Fruit fly (Drosophila melanogaster) whole organism, embryonic: ENCODE data around the gene CG10211.
A peak's percentile ranks its signal among the peaks of the same experiment; 100 is the strongest.

Experiments
- Blimp-1 ChIP-seq: fragments of 200-800 bp; sonication (Bioruptor generic); optimal IDR thresholded peaks from 3 replicates; lab custom pipeline; 2018; ENCODE audit warnings: missing biosample characterization, missing genetic modification characterization, mild to moderate bottlenecking, moderate library complexity, missing genetic modification reagents
- CG10321 ChIP-seq: fragments of 200-800 bp; sonication (Bioruptor generic); IDR thresholded peaks from 2 replicates; pipeline ENCODE4 v1.3.6; 2022; ENCODE audit warnings: missing biosample characterization, missing genetic modification characterization
- CG10565 ChIP-seq: fragments of 200-800 bp; sonication (Bioruptor generic); optimal IDR thresholded peaks from 3 replicates; lab custom pipeline; 2016; ENCODE audit warnings: missing biosample characterization, mild to moderate bottlenecking, missing genetic modification characterization
- CG11085 ChIP-seq: fragments of 200-800 bp; sonication (Bioruptor generic); IDR thresholded peaks from 2 replicates; pipeline ENCODE4 v1.3.6; 2022; ENCODE audit warnings: missing biosample characterization, missing genetic modification characterization
- CG12155 ChIP-seq: fragments of 200-800 bp; sonication (Bioruptor generic); optimal IDR thresholded peaks from 3 replicates; lab custom pipeline; 2016; ENCODE audit warnings: missing biosample characterization, missing genetic modification characterization
- CG1233 ChIP-seq: fragments of 200-800 bp; sonication (Bioruptor generic); optimal IDR thresholded peaks from 4 replicates; lab custom pipeline; 2018; ENCODE audit warnings: missing biosample characterization, mild to moderate bottlenecking, missing genetic modification characterization
- CG14014 ChIP-seq: fragments of 200-800 bp; sonication (Bioruptor generic); IDR thresholded peaks from 2 replicates; pipeline ENCODE4 v1.3.6; 2022; ENCODE audit warnings: missing biosample characterization, missing genetic modification characterization
- CG1529 ChIP-seq: fragments of 200-800 bp; sonication (Bioruptor generic); optimal IDR thresholded peaks from 3 replicates; lab custom pipeline; 2018; ENCODE audit warnings: missing biosample characterization, missing genetic modification characterization
- CG17912 ChIP-seq: fragments of 200-800 bp; sonication (Bioruptor generic); optimal IDR thresholded peaks from 2 replicates; lab custom pipeline; 2018; ENCODE audit warnings: missing biosample characterization, mild to moderate bottlenecking, missing genetic modification characterization
- CG18476 ChIP-seq: fragments of 200-800 bp; sonication (Bioruptor generic); optimal IDR thresholded peaks from 2 replicates; lab custom pipeline; 2016; ENCODE audit warnings: missing biosample characterization, mild to moderate bottlenecking, missing genetic modification characterization
- CG2678 ChIP-seq: fragments of 200-800 bp; sonication (Bioruptor generic); optimal IDR thresholded peaks from 3 replicates; lab custom pipeline; 2019; ENCODE audit warnings: missing biosample characterization, mild to moderate bottlenecking, missing genetic modification characterization, moderate library complexity
- CG30403 ChIP-seq: fragments of 200-800 bp; sonication (Bioruptor generic); optimal IDR thresholded peaks from 3 replicates; lab custom pipeline; 2016; ENCODE audit warnings: missing biosample characterization, missing genetic modification characterization
- CG4730 ChIP-seq: fragments of 200-800 bp; sonication (Bioruptor generic); IDR thresholded peaks from 2 replicates; pipeline ENCODE4 v1.3.6; 2022; ENCODE audit warnings: missing biosample characterization, missing genetic modification characterization
- CG4820 ChIP-seq: fragments of 200-800 bp; sonication (Bioruptor generic); optimal IDR thresholded peaks from 3 replicates; lab custom pipeline; 2016; ENCODE audit warnings: missing biosample characterization, missing genetic modification characterization
- CG6854 ChIP-seq: fragments of 200-800 bp; sonication (Bioruptor generic); optimal IDR thresholded peaks from 3 replicates; lab custom pipeline; 2017; ENCODE audit warnings: missing biosample characterization, mild to moderate bottlenecking, missing genetic modification characterization
- CG8478 ChIP-seq: fragments of >200 bp; optimal IDR thresholded peaks from 2 replicates; lab custom pipeline; 2018
- CG8924 ChIP-seq: fragments of 200-800 bp; optimal IDR thresholded peaks from 3 replicates; lab custom pipeline; 2019; ENCODE audit warnings: missing biosample characterization, mild to moderate bottlenecking, missing genetic modification characterization, moderate library complexity
- Chrac-16 ChIP-seq: fragments of 200-800 bp; sonication (Bioruptor generic); optimal IDR thresholded peaks from 3 replicates; lab custom pipeline; 2016; ENCODE audit warnings: missing biosample characterization, missing genetic modification characterization
- CoRest ChIP-seq: fragments of 200-800 bp; sonication (Bioruptor generic); optimal IDR thresholded peaks from 3 replicates; lab custom pipeline; 2018; ENCODE audit warnings: missing biosample characterization, mild to moderate bottlenecking, missing genetic modification characterization, moderate library complexity
- GATAe ChIP-seq: fragments of 200-800 bp; sonication (Bioruptor generic); conservative IDR thresholded peaks from 2 replicates; pipeline ENCODE4 v1.3.6; 2022; ENCODE audit warnings: missing biosample characterization, missing genetic modification characterization
- Gug ChIP-seq: fragments of 200-800 bp; sonication (Bioruptor generic); IDR thresholded peaks from 4 replicates; pipeline ENCODE4 v1.3.6; 2022; ENCODE audit warnings: missing biosample characterization, missing genetic modification characterization
- HLH54F ChIP-seq: fragments of 200-800 bp; sonication (Bioruptor generic); optimal IDR thresholded peaks from 3 replicates; lab custom pipeline; 2016; ENCODE audit warnings: missing biosample characterization, missing genetic modification characterization
- Hr3 ChIP-seq: fragments of 200-800 bp; sonication (Bioruptor generic); optimal IDR thresholded peaks from 3 replicates; lab custom pipeline; 2016; ENCODE audit warnings: missing biosample characterization, missing genetic modification characterization
- Jarid2 ChIP-seq: fragments of 200-800 bp; sonication (Bioruptor generic); optimal IDR thresholded peaks from 3 replicates; lab custom pipeline; 2017; ENCODE audit warnings: mild to moderate bottlenecking, missing biosample characterization, missing genetic modification reagents, missing genetic modification characterization
- Lhr ChIP-seq: fragments of 200-800 bp; sonication (Bioruptor generic); optimal IDR thresholded peaks from 3 replicates; lab custom pipeline; 2017; ENCODE audit warnings: mild to moderate bottlenecking, missing biosample characterization, missing genetic modification reagents, missing genetic modification characterization
- Lim3 ChIP-seq: fragments of 200-800 bp; sonication (Bioruptor generic); IDR thresholded peaks from 2 replicates; pipeline ENCODE4 v1.3.6; 2022; ENCODE audit warnings: missing biosample characterization, missing genetic modification characterization
- Meics ChIP-seq: fragments of 200-800 bp; sonication (Bioruptor generic); optimal IDR thresholded peaks from 2 replicates; lab custom pipeline; 2017; ENCODE audit warnings: missing biosample characterization, mild to moderate bottlenecking, missing genetic modification characterization
- Myb ChIP-seq: fragments of 200-800 bp; sonication (Bioruptor generic); optimal IDR thresholded peaks from 2 replicates; lab custom pipeline; 2016; ENCODE audit warnings: missing biosample characterization, missing genetic modification characterization
- Nf-YA ChIP-seq: fragments of 200-800 bp; sonication (Bioruptor generic); IDR thresholded peaks from 2 replicates; pipeline ENCODE4 v1.3.6; 2022; ENCODE audit warnings: missing biosample characterization, missing genetic modification characterization
- Pdp1 ChIP-seq, 2 experiments: fragments of 200-800 bp; sonication (Bioruptor generic); optimal IDR thresholded peaks; 3 replicates each; lab custom pipeline; 2016; ENCODE audit warnings: missing biosample characterization in 2 of 2, missing genetic modification characterization in 2 of 2, mild to moderate bottlenecking in 1 of 2, moderate library complexity in 1 of 2
- Ptx1 ChIP-seq: fragments of 200-800 bp; sonication (Bioruptor generic); IDR thresholded peaks from 2 replicates; pipeline ENCODE4 v1.3.6; 2022; ENCODE audit warnings: missing biosample characterization, missing genetic modification characterization
- Sin3A ChIP-seq: fragments of >200 bp; optimal IDR thresholded peaks from 2 replicates; lab custom pipeline; 2018
- Xrp1 ChIP-seq: fragments of 200-800 bp; sonication (Bioruptor generic); IDR thresholded peaks from 2 replicates; pipeline ENCODE4 v1.3.6; 2022; ENCODE audit warnings: missing biosample characterization, missing genetic modification characterization
- YL-1 ChIP-seq: fragments of 200-800 bp; sonication (Bioruptor generic); optimal IDR thresholded peaks from 3 replicates; lab custom pipeline; 2017; ENCODE audit warnings: missing biosample characterization, mild to moderate bottlenecking, missing genetic modification characterization
- ase ChIP-seq: fragments of 200-800 bp; sonication (Bioruptor generic); IDR thresholded peaks from 3 replicates; pipeline ENCODE4 v1.3.6; 2022; ENCODE audit warnings: missing biosample characterization, missing genetic modification characterization
- btn ChIP-seq: fragments of 200-800 bp; sonication (Bioruptor generic); optimal IDR thresholded peaks from 2 replicates; lab custom pipeline; 2016; ENCODE audit warnings: missing biosample characterization, missing genetic modification characterization
- crc ChIP-seq: fragments of 200-800 bp; sonication (Bioruptor generic); optimal IDR thresholded peaks from 2 replicates; lab custom pipeline; 2016; ENCODE audit warnings: missing biosample characterization, missing genetic modification characterization
- crp ChIP-seq, 2 experiments: fragments of 200-800 bp; sonication (Bioruptor generic); optimal IDR thresholded peaks; 2 replicates in 1 of 2; 3 replicates in 1 of 2; lab custom pipeline; 2017; ENCODE audit warnings: missing biosample characterization in 2 of 2, missing genetic modification characterization in 2 of 2, mild to moderate bottlenecking in 1 of 2, moderate library complexity in 1 of 2
- danr ChIP-seq: fragments of 200-800 bp; sonication (Bioruptor generic); IDR thresholded peaks from 2 replicates; pipeline ENCODE4 v1.3.6; 2022; ENCODE audit warnings: missing biosample characterization, missing genetic modification characterization
- dpn ChIP-seq, 2 experiments: fragments of 200-800 bp; sonication (Bioruptor generic); optimal IDR thresholded peaks; 3 replicates each; lab custom pipeline; 2016; ENCODE audit warnings: missing biosample characterization in 2 of 2, missing genetic modification characterization in 2 of 2
- en ChIP-seq: fragments of 200-800 bp; sonication (Bioruptor generic); optimal IDR thresholded peaks from 2 replicates; lab custom pipeline; 2016; ENCODE audit warnings: missing biosample characterization, missing genetic modification characterization
- exex ChIP-seq: fragments of 200-800 bp; sonication (Bioruptor generic); optimal IDR thresholded peaks from 4 replicates; lab custom pipeline; 2018; ENCODE audit warnings: missing biosample characterization, mild to moderate bottlenecking, missing genetic modification characterization, moderate library complexity
- fu2 ChIP-seq: fragments of 200-800 bp; sonication (Bioruptor generic); optimal IDR thresholded peaks from 2 replicates; lab custom pipeline; 2016; ENCODE audit warnings: missing biosample characterization, missing genetic modification characterization
- gcm2 ChIP-seq: fragments of 200-800 bp; sonication (Bioruptor generic); optimal IDR thresholded peaks from 2 replicates; lab custom pipeline; 2016; ENCODE audit warnings: missing biosample characterization, missing genetic modification characterization
- grn ChIP-seq: fragments of 200-800 bp; sonication (Bioruptor generic); optimal IDR thresholded peaks from 3 replicates; lab custom pipeline; 2017; ENCODE audit warnings: missing biosample characterization, missing genetic modification characterization
- h ChIP-seq: fragments of >200 bp; optimal IDR thresholded peaks from 2 replicates; lab custom pipeline; 2017
- kah ChIP-seq: fragments of 200-800 bp; sonication (Bioruptor generic); optimal IDR thresholded peaks from 2 replicates; lab custom pipeline; 2018; ENCODE audit warnings: missing biosample characterization, mild to moderate bottlenecking, missing genetic modification characterization
- nom ChIP-seq: fragments of 200-800 bp; sonication (Bioruptor generic); optimal IDR thresholded peaks from 2 replicates; lab custom pipeline; 2017; ENCODE audit warnings: missing biosample characterization, missing genetic modification characterization, mild to moderate bottlenecking, moderate library complexity, missing genetic modification reagents
- repo ChIP-seq: fragments of 200-800 bp; sonication (Bioruptor generic); optimal IDR thresholded peaks from 2 replicates; lab custom pipeline; 2016; ENCODE audit warnings: missing biosample characterization, missing genetic modification characterization
- rib ChIP-seq: fragments of 200-800 bp; sonication (Bioruptor generic); IDR thresholded peaks from 2 replicates; pipeline ENCODE4 v1.3.6; 2022; ENCODE audit warnings: missing biosample characterization, missing genetic modification characterization
- sens ChIP-seq: fragments of 200-800 bp; sonication (Bioruptor generic); peaks from one replicate; lab custom pipeline; 2016; ENCODE audit warnings: missing biosample characterization, missing genetic modification characterization
- sima ChIP-seq: fragments of 200-800 bp; sonication (Bioruptor generic); optimal IDR thresholded peaks from 2 replicates; lab custom pipeline; 2016; ENCODE audit warnings: missing biosample characterization, missing genetic modification characterization
- zen2 ChIP-seq: fragments of 200-800 bp; sonication (Bioruptor generic); IDR thresholded peaks from 3 replicates; pipeline ENCODE4 v1.3.6; 2022; ENCODE audit warnings: missing biosample characterization, missing genetic modification characterization; ENCODE audit not compliant: partially characterized antibody

CG10211 gene

DNA sequence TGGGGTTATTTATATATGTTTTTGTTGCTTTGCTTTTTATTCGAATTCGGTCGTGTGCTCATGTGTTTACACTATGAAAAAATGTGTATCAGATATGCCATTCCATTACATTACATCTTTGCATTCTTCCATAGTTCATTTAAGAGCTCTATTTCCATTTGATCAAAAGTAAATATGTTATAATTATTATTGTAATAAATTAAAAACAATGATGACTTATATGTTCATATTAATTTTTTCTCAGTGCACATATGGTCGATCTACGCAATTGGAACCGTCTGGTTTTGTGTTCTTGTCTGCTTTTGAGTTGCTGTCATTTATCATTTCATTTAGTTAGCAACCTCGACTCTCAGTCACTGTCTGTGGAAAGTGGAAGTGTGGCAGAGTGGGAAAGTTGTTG, 39.8 kb upstream of the CG10211 start (continued):
- TF ChIP-seq Myb (GFP tag; lab: Kevin White, UChicago) (no peak), en (GFP tag; lab: Kevin White, UChicago) (no peak), Pdp1 (GFP tag; optimal IDR thresholded peaks at IDR 0.05; lab: Kevin White, UChicago) (peak in 1 of 2 experiments; percentile 46), CG8478 (lab: Kevin White, UChicago) (no peak), CG8924 (tag; lab: Kevin White, UChicago) (peak; percentile 95), CG1233 (peak; percentile 84), danr (GFP tag; lab: Robert Waterston, UW) (peak; percentile 81; the same call in 1 of the 2 replicates), crc (no peak), grn (GFP tag; lab: Kevin White, UChicago) (peak; percentile 37), Xrp1 (peak; percentile 98), Ptx1 (GFP tag; lab: Robert Waterston, UW) (peak; percentile 94), dpn (GFP tag; optimal IDR thresholded peaks at IDR 0.05; lab: Kevin White, UChicago) (peak; percentile 50 to 87), CG2678 (tag; lab: Kevin White, UChicago) (no peak), btn (no peak), CG11085 (GFP tag; lab: Robert Waterston, UW) (peak; percentile 82), HLH54F (peak; percentile 23), Lhr (peak; percentile 78), Chrac-16 (GFP tag; lab: Kevin White, UChicago) (peak; percentile 85), sens (GFP tag; lab: Kevin White, UChicago) (peak; percentile 96), CG10565 (peak; percentile 45), gcm2 (no peak), CG12155 (GFP tag; lab: Kevin White, UChicago) (peak; percentile 76), CoRest (peak; percentile 95), CG6854 (GFP tag; lab: Kevin White, UChicago) (peak; percentile 69), ase (GFP tag; lab: Robert Waterston, UW) (peak; percentile 90), Hr3 (GFP tag; lab: Kevin White, UChicago) (peak; percentile 89), YL-1 (GFP tag; lab: Kevin White, UChicago) (peak; percentile 56), GATAe (GFP tag; lab: Robert Waterston, UW) (peak; percentile 66), CG30403 (GFP tag; lab: Kevin White, UChicago) (peak; percentile 87), CG4730 (GFP tag; lab: Robert Waterston, UW) (peak; percentile 87), CG1529 (peak; percentile 83), Gug (GFP tag; lab: Robert Waterston, UW) (peak; percentile 80), CG4820 (peak; percentile 86), Lim3 (GFP tag; lab: Robert Waterston, UW) (no peak), Blimp-1 (GFP tag; lab: Kevin White, UChicago) (peak; percentile 96), repo (peak; percentile 49), nom (GFP tag; lab: Kevin White, UChicago) (peak; percentile 87), kah (GFP tag; lab: Kevin White, UChicago) (peak; percentile 74), Sin3A (lab: Kevin White, UChicago) (no peak), sima (GFP tag; lab: Kevin White, UChicago) (no peak), Meics (GFP tag; lab: Kevin White, UChicago) (peak; percentile 80), CG10321 (GFP tag; lab: Robert Waterston, UW) (no peak), CG14014 (GFP tag; lab: Robert Waterston, UW) (peak; percentile 89), crp (GFP tag; optimal IDR thresholded peaks at IDR 0.05; lab: Kevin White, UChicago) (peak in 1 of 2 experiments; percentile 14), Jarid2 (peak; percentile 50), Nf-YA (no peak; the same call in 1 of the 2 replicates), CG17912 (GFP tag; lab: Kevin White, UChicago) (no peak), exex (tag; lab: Kevin White, UChicago) (no peak), zen2 (GFP tag; lab: Robert Waterston, UW) (no peak), CG18476 (peak; percentile 67), fu2 (no peak), h (no peak), rib (peak; percentile 78; the same call in 1 of the 2 replicates)
